Fruit fly (Drosophila melanogaster): Measurements from ENCODE around the gene Ddx1.
A peak's percentile ranks its signal among the peaks of the same experiment; 100 is the strongest.

Ddx1 gene

dm6 chr3L:22262797-22263423 lies at the start of gene Ddx1, which contains the start of gene Rich:
Ddx1 (plus strand) TSS chr3L:22263369.
Rich (minus strand) TSS chr3L:22262921.
- peak; percentile 4 for TF ChIP-seq CG17801 (GFP tag; optimal IDR thresholded peaks at IDR 0.05; ENCODE audit: partially characterized antibody)

- TF ChIP-seq CG17801 (GFP tag; optimal IDR thresholded peaks at IDR 0.05; ENCODE audit: partially characterized antibody), result no peak
Measured at dm6 chr3L:22214725-22215124, 48.4 kb upstream of the Ddx1 start.

dm6 chr3L:22223071-22223470 lies 40.1 kb upstream of the Ddx1 start:
- TF ChIP-seq CG17801 (GFP tag; optimal IDR thresholded peaks at IDR 0.05; ENCODE audit: partially characterized antibody), result no peak

dm6 chr3L:22237658-22238057 lies 25.5 kb upstream of the Ddx1 start:
- no peak for TF ChIP-seq CG17801 (GFP tag; optimal IDR thresholded peaks at IDR 0.05; ENCODE audit: partially characterized antibody)

dm6 chr3L:22242241-22242640 lies 20.9 kb upstream of the Ddx1 start:
- no peak for TF ChIP-seq CG17801 (GFP tag; optimal IDR thresholded peaks at IDR 0.05; ENCODE audit: partially characterized antibody)

dm6 chr3L:22266535-22266934 lies 3.4 kb downstream of the Ddx1 start, which contains the start of gene CG11523:
CG11523 (minus strand) TSS chr3L:22266679.
- peak; percentile 15 for TF ChIP-seq CG17801 (GFP tag; optimal IDR thresholded peaks at IDR 0.05; ENCODE audit: partially characterized antibody)

- TF ChIP-seq CG17801 (GFP tag; optimal IDR thresholded peaks at IDR 0.05; ENCODE audit: partially characterized antibody), result peak; percentile 63
Measured at dm6 chr3L:22267248-22267957, 4.2 kb downstream of the Ddx1 start, which contains the start of gene Csp. Csp (plus strand) TSS chr3L:22267382.

dm6 chr3L:22273529-22274301 lies 10.5 kb downstream of the Ddx1 start, which contains the start of gene Srpk79D:
Srpk79D (plus strand) TSS chr3L:22273985.
- no peak for TF ChIP-seq CG17801 (GFP tag; optimal IDR thresholded peaks at IDR 0.05; ENCODE audit: partially characterized antibody)

- no peak for TF ChIP-seq CG17801 (GFP tag; optimal IDR thresholded peaks at IDR 0.05; ENCODE audit: partially characterized antibody)
Measured at dm6 chr3L:22275989-22276388, 12.8 kb downstream of the Ddx1 start.

dm6 chr3L:22276614-22277013 lies 13.4 kb downstream of the Ddx1 start:
- TF ChIP-seq CG17801 (GFP tag; optimal IDR thresholded peaks at IDR 0.05; ENCODE audit: partially characterized antibody), result no peak

- TF ChIP-seq CG17801 (GFP tag; optimal IDR thresholded peaks at IDR 0.05; ENCODE audit: partially characterized antibody), result no peak
Measured at dm6 chr3L:22277186-22277585, 14.0 kb downstream of the Ddx1 start.

dm6 chr3L:22287994-22288766 lies 25.0 kb downstream of the Ddx1 start, which contains the start of the genes Hem and IleRS:
Hem (minus strand) TSS chr3L:22288195.
IleRS (plus strand) TSS chr3L:22288665.
- peak; percentile 83 for TF ChIP-seq CG17801 (GFP tag; optimal IDR thresholded peaks at IDR 0.05; ENCODE audit: partially characterized antibody)
